Worm (Caenorhabditis elegans): ENCODE measurements around the gene F23A7.4.

F23A7.4 gene

ce11 chrX:16192574-16192973, 19.8 kb upstream of the F23A7.4 start (continued):
- TF ChIP-seq madf-9 (GFP tag; conservative IDR thresholded peaks at IDR 0.05): no peak
- no peak for TF ChIP-seq zfp-3 (GFP tag; conservative IDR thresholded peaks at IDR 0.05)

ce11 chrX:16199200-16199764, 13.1 kb upstream of the F23A7.4 start, which contains the start of gene R11.3:
R11.3 (minus strand) TSS chrX:16199250.
- TF ChIP-seq snpc-1.2 (GFP tag; IDR thresholded peaks at IDR 0.05) (0 out of 2 replicates have a peak, but pooled peaks have one; percentile 31), nhr-102 (tag; optimal IDR thresholded peaks at IDR 0.05) (no peak), lin-39 (tag; optimal IDR thresholded peaks at IDR 0.05) (no peak), ceh-82 (tag; optimal IDR thresholded peaks at IDR 0.05) (no peak)

- peak; percentile 52 to 62 for TF ChIP-seq lsy-2 (tag; optimal IDR thresholded peaks at IDR 0.05)
- TF ChIP-seq nhr-10 (tag; optimal IDR thresholded peaks at IDR 0.05): no peak
- TF ChIP-seq mdt-29 (GFP tag; IDR thresholded peaks at IDR 0.05): 0 out of 2 replicates have a peak, but pooled peaks have one; percentile 22
- peak; percentile 41; the same call in 1 of the 2 replicates for TF ChIP-seq set-16 (GFP tag; IDR thresholded peaks at IDR 0.05)
- TF ChIP-seq zip-11 (GFP tag; IDR thresholded peaks at IDR 0.05): no peak
- TF ChIP-seq madf-9 (GFP tag; conservative IDR thresholded peaks at IDR 0.05): no peak
- TF ChIP-seq zag-1 (tag; optimal IDR thresholded peaks at IDR 0.05): no peak
- TF ChIP-seq ceh-20 (GFP tag; IDR thresholded peaks at IDR 0.05): peak; percentile 49; the same call in 1 of the 2 replicates
- TF ChIP-seq ZK546.5 (tag; optimal IDR thresholded peaks at IDR 0.05): no peak
- peak; percentile 13 for TF ChIP-seq dve-1 (tag; optimal IDR thresholded peaks at IDR 0.05; ENCODE audit: insufficient read depth)
- TF ChIP-seq lin-29 (GFP tag; IDR thresholded peaks at IDR 0.05): no peak
- TF ChIP-seq F49E8.2 (tag; optimal IDR thresholded peaks at IDR 0.05; ENCODE audit: borderline replicate concordance): no peak
- peak in 1 of 2 experiments; percentile 38 for TF ChIP-seq mdl-1 (tag; optimal IDR thresholded peaks at IDR 0.05)
- no peak for TF ChIP-seq tag-97 (GFP tag; IDR thresholded peaks at IDR 0.05)
- no peak for TF ChIP-seq snpc-4 (tag; optimal IDR thresholded peaks at IDR 0.05)
- TF ChIP-seq lir-3 (tag; optimal IDR thresholded peaks at IDR 0.05): no peak
- no peak for TF ChIP-seq ces-1 (GFP tag; optimal IDR thresholded peaks at IDR 0.05)
- TF ChIP-seq daf-16 (GFP tag; optimal IDR thresholded peaks at IDR 0.05): peak in 1 of 2 experiments; percentile 2
- peak; percentile 3 for TF ChIP-seq daf-16 (tag; optimal IDR thresholded peaks at IDR 0.05)
- no peak for TF ChIP-seq unc-130 (GFP tag; optimal IDR thresholded peaks at IDR 0.05)
- TF ChIP-seq nhr-42 (GFP tag; IDR thresholded peaks at IDR 0.05): no peak
- TF ChIP-seq F37D6.2 (tag; optimal IDR thresholded peaks at IDR 0.05): peak; percentile 88
- 0 out of 2 replicates have a peak, but pooled peaks have one; percentile 23 for TF ChIP-seq dmd-6 (GFP tag; IDR thresholded peaks at IDR 0.05)
- no peak for TF ChIP-seq aly-2 (tag; optimal IDR thresholded peaks at IDR 0.05)
- TF ChIP-seq mes-2 (tag; optimal IDR thresholded peaks at IDR 0.05; ENCODE audit: poor library complexity, severe bottlenecking): peak; percentile 60
- no peak for TF ChIP-seq nhr-76 (tag; optimal IDR thresholded peaks at IDR 0.05)
- peak; percentile 37 for TF ChIP-seq nhr-77 (tag; optimal IDR thresholded peaks at IDR 0.05)
- no peak for TF ChIP-seq F10B5.3 (tag; optimal IDR thresholded peaks at IDR 0.05)
- no peak for TF ChIP-seq pqm-1 (tag; optimal IDR thresholded peaks at IDR 0.05)
- peak; percentile 78 for TF ChIP-seq fkh-10 (GFP tag; optimal IDR thresholded peaks at IDR 0.05)
- no peak for TF ChIP-seq Y105C5A.15 (GFP tag; IDR thresholded peaks at IDR 0.05)
- TF ChIP-seq mxl-2 (GFP tag; conservative IDR thresholded peaks at IDR 0.05): no peak
- TF ChIP-seq nhr-48 (tag; optimal IDR thresholded peaks at IDR 0.05): no peak
- TF ChIP-seq ctbp-1 (GFP tag; IDR thresholded peaks at IDR 0.05): 0 out of 2 replicates have a peak, but pooled peaks have one; percentile 55
- no peak for TF ChIP-seq spr-1 (tag; optimal IDR thresholded peaks at IDR 0.05)
- TF ChIP-seq Y5F2A.4 (GFP tag; optimal IDR thresholded peaks at IDR 0.05): no peak
- peak; percentile 26 for TF ChIP-seq mxl-3 (GFP tag; optimal IDR thresholded peaks at IDR 0.05)
- peak; percentile 78 for TF ChIP-seq rbr-2 (tag; optimal IDR thresholded peaks at IDR 0.05)
- peak in 1 of 2 experiments; percentile 19 for TF ChIP-seq hif-1 (tag; optimal IDR thresholded peaks at IDR 0.05)
- TF ChIP-seq spr-3 (GFP tag; optimal IDR thresholded peaks at IDR 0.05): no peak
- peak; percentile 90 for TF ChIP-seq aha-1 (tag)
- TF ChIP-seq zfp-2 (tag; optimal IDR thresholded peaks at IDR 0.05): peak; percentile 0
Measured at ce11 chrX:16202229-16202628, 10.2 kb upstream of the F23A7.4 start.

Data from whole organism, L4 larva.